Fruit fly (Drosophila melanogaster) whole organism, prepupa: ENCODE measurements around the gene Trf4-2.

ENCODE experiments used
- Eip75B ChIP-seq: fragments of 200-800 bp; sonication (Bioruptor generic); optimal IDR thresholded peaks from 3 replicates; lab custom pipeline; 2016; ENCODE audit warnings: missing biosample characterization, missing genetic modification characterization
- Gug ChIP-seq: fragments of 200-800 bp; sonication (Bioruptor generic); IDR thresholded peaks from 2 replicates; pipeline ENCODE4 v1.3.6; 2022; ENCODE audit warnings: missing biosample characterization, missing genetic modification characterization
- Hr38 ChIP-seq: sonication (Bioruptor generic); optimal IDR thresholded peaks from 2 replicates; lab custom pipeline; 2016; ENCODE audit warnings: missing biosample characterization, missing genetic modification characterization
- dsx ChIP-seq: fragments of 200-800 bp; optimal IDR thresholded peaks from 3 replicates; lab custom pipeline; 2019; ENCODE audit warnings: missing biosample characterization, mild to moderate bottlenecking, missing genetic modification characterization, moderate library complexity; ENCODE audit not compliant: poor library complexity, severe bottlenecking
- topi ChIP-seq: fragments of 200-800 bp; sonication (Bioruptor generic); optimal IDR thresholded peaks from 3 replicates; lab custom pipeline; 2016; ENCODE audit warnings: missing biosample characterization, missing genetic modification characterization

DNA sequence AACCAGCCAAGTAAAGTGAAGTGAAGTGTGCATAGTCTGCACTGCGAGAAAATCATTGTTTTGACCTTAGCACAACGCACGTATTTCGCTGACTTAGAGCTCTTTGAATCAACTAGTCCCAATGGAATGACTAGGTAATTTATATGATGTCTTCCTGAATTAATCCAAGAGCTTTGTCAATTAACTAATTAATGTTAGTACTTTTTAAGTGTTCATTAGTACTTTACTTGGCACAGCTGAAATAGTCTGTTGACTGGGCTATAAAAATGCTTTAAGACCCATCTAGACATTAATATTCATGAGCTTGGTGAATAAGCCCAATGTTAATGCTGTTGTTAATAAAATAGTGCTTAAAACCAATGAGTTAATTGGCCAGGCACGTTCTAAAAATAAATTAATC lies 51.1 kb downstream of the Trf4-2 start:
- peak; percentile 25 for TF ChIP-seq topi (GFP tag; lab: Kevin White, UChicago)
- TF ChIP-seq dsx (GFP tag; lab: Kevin White, UChicago) = no peak
- TF ChIP-seq Eip75B (GFP tag; lab: Kevin White, UChicago) = peak; percentile 22
- TF ChIP-seq Gug (GFP tag; lab: Robert Waterston, UW) = no peak
- TF ChIP-seq Hr38 (GFP tag; lab: Kevin White, UChicago) = no peak
